Fruit fly (Drosophila melanogaster) whole organism, embryonic: ENCODE measurements around the gene CG13059.

Experiments used
- Abd-B ChIP-seq: fragments of 200-800 bp; sonication (Bioruptor generic); optimal IDR thresholded peaks from 2 replicates; lab custom pipeline; 2018; ENCODE audit warnings: missing biosample characterization, mild to moderate bottlenecking, missing genetic modification characterization, moderate library complexity
- Adf1 ChIP-seq: fragments of 200-800 bp; sonication (Bioruptor generic); IDR thresholded peaks from 2 replicates; pipeline ENCODE4 v1.3.6; 2022; ENCODE audit warnings: missing biosample characterization, missing genetic modification characterization
- B-H2 ChIP-seq: fragments of 200-800 bp; sonication (Bioruptor generic); optimal IDR thresholded peaks from 2 replicates; lab custom pipeline; 2018; ENCODE audit warnings: missing biosample characterization, mild to moderate bottlenecking, missing genetic modification characterization
- CG10462 ChIP-seq: fragments of 200-800 bp; sonication (Bioruptor generic); optimal IDR thresholded peaks from 2 replicates; lab custom pipeline; 2016; ENCODE audit warnings: missing biosample characterization, missing genetic modification characterization
- CG11723 ChIP-seq: fragments of 200-800 bp; sonication (Bioruptor generic); optimal IDR thresholded peaks from 2 replicates; lab custom pipeline; 2017; ENCODE audit warnings: missing biosample characterization, mild to moderate bottlenecking, missing genetic modification characterization
- CG12155 ChIP-seq: fragments of 200-800 bp; sonication (Bioruptor generic); optimal IDR thresholded peaks from 3 replicates; lab custom pipeline; 2016; ENCODE audit warnings: missing biosample characterization, missing genetic modification characterization
- CG12219 ChIP-seq: fragments of 200-800 bp; sonication (Bioruptor generic); optimal IDR thresholded peaks from 3 replicates; lab custom pipeline; 2018; ENCODE audit warnings: missing biosample characterization, mild to moderate bottlenecking, missing genetic modification characterization
- CG12769 ChIP-seq: fragments of 200-800 bp; sonication (Bioruptor generic); optimal IDR thresholded peaks from 2 replicates; lab custom pipeline; 2019; ENCODE audit warnings: missing biosample characterization, mild to moderate bottlenecking, missing genetic modification characterization, moderate library complexity
- CG13894 ChIP-seq: fragments of 200-800 bp; sonication (Bioruptor generic); optimal IDR thresholded peaks from 3 replicates; lab custom pipeline; 2018; ENCODE audit warnings: missing biosample characterization, mild to moderate bottlenecking, missing genetic modification characterization, moderate library complexity
- CG14441 ChIP-seq: fragments of 200-800 bp; sonication (Bioruptor generic); IDR thresholded peaks from 2 replicates; pipeline ENCODE4 v1.3.6; 2022; ENCODE audit warnings: missing biosample characterization, missing genetic modification characterization
- CG17186 ChIP-seq: fragments of 200-800 bp; sonication (Bioruptor generic); optimal IDR thresholded peaks from 3 replicates; lab custom pipeline; 2017; ENCODE audit warnings: missing biosample characterization, missing genetic modification reagents, missing genetic modification characterization
- CG2120 ChIP-seq: fragments of 200-800 bp; sonication (Bioruptor generic); optimal IDR thresholded peaks from 3 replicates; lab custom pipeline; 2016; ENCODE audit warnings: missing biosample characterization, missing genetic modification characterization
- CG2875 ChIP-seq: fragments of 200-800 bp; sonication (Bioruptor generic); optimal IDR thresholded peaks from 2 replicates; lab custom pipeline; 2017; ENCODE audit warnings: missing biosample characterization, mild to moderate bottlenecking, missing genetic modification characterization, missing genetic modification reagents
- CG31365 ChIP-seq: fragments of 200-800 bp; sonication (Bioruptor generic); optimal IDR thresholded peaks from 2 replicates; lab custom pipeline; 2018; ENCODE audit warnings: missing biosample characterization, mild to moderate bottlenecking, missing genetic modification characterization
- CG3163 ChIP-seq: fragments of 200-800 bp; sonication (Bioruptor generic); optimal IDR thresholded peaks from 3 replicates; lab custom pipeline; 2016; ENCODE audit warnings: missing biosample characterization, missing genetic modification characterization
- CG32532 ChIP-seq: fragments of 200-800 bp; sonication (Bioruptor generic); IDR thresholded peaks from 2 replicates; pipeline ENCODE4 v1.3.6; 2022; ENCODE audit warnings: missing biosample characterization, missing genetic modification characterization
- CG6272 ChIP-seq: fragments of 200-800 bp; sonication (Bioruptor generic); IDR thresholded peaks from 2 replicates; pipeline ENCODE4 v1.3.6; 2022; ENCODE audit warnings: missing biosample characterization, missing genetic modification characterization
- CG7839 ChIP-seq: fragments of 200-800 bp; sonication (Bioruptor generic); optimal IDR thresholded peaks from 3 replicates; lab custom pipeline; 2018; ENCODE audit warnings: missing biosample characterization, mild to moderate bottlenecking, missing genetic modification characterization, moderate library complexity
- CG9215 ChIP-seq: fragments of 200-800 bp; sonication (Bioruptor generic); IDR thresholded peaks from 2 replicates; pipeline ENCODE4 v1.3.6; 2022; ENCODE audit warnings: missing biosample characterization, missing genetic modification characterization
- CG9437 ChIP-seq: fragments of 200-800 bp; sonication (Bioruptor generic); optimal IDR thresholded peaks from 2 replicates; lab custom pipeline; 2018; ENCODE audit warnings: missing biosample characterization, mild to moderate bottlenecking, missing genetic modification characterization
- CTCF ChIP-seq: fragments of 200-800 bp; sonication (Bioruptor generic); optimal IDR thresholded peaks from 2 replicates; lab custom pipeline; 2017; ENCODE audit warnings: missing biosample characterization, mild to moderate bottlenecking, missing genetic modification characterization, moderate library complexity
- Camta ChIP-seq: fragments of 200-800 bp; sonication (Bioruptor generic); optimal IDR thresholded peaks from 2 replicates; lab custom pipeline; 2016; ENCODE audit warnings: missing biosample characterization, missing genetic modification characterization
- D ChIP-seq, 2 experiments: fragments of 200-800 bp in 1 of 2; fragments of >200 bp in 1 of 2; sonication (Bioruptor generic) in 1 of 2; optimal IDR thresholded peaks; 2 replicates in 1 of 2; 3 replicates in 1 of 2; lab custom pipeline; 2017; ENCODE audit warnings: mild to moderate bottlenecking in 1 of 2, missing biosample characterization in 1 of 2, missing genetic modification characterization in 1 of 2, missing genetic modification reagents in 1 of 2
- Dad ChIP-seq: fragments of 200-800 bp; sonication (Bioruptor generic); optimal IDR thresholded peaks from 3 replicates; lab custom pipeline; 2016; ENCODE audit warnings: missing biosample characterization, missing genetic modification characterization
- Dfd ChIP-seq, 2 experiments: fragments of >200 bp; optimal IDR thresholded peaks; 2 replicates each; lab custom pipeline; 2017; ENCODE audit warnings: missing biosample characterization in 2 of 2, missing genetic modification characterization in 2 of 2
- Elba2 ChIP-seq: fragments of 200-800 bp; sonication (Bioruptor generic); optimal IDR thresholded peaks from 3 replicates; lab custom pipeline; 2016; ENCODE audit warnings: missing biosample characterization, missing genetic modification characterization
- Ets65A ChIP-seq: fragments of 200-800 bp; sonication (Bioruptor generic); peaks from one replicate; lab custom pipeline; 2016; ENCODE audit warnings: missing biosample characterization, missing genetic modification characterization
- HLHmδ ChIP-seq: fragments of 200-800 bp; sonication (Bioruptor generic); optimal IDR thresholded peaks from 2 replicates; lab custom pipeline; 2018; ENCODE audit warnings: missing biosample characterization, mild to moderate bottlenecking, missing genetic modification characterization, moderate library complexity
- Myb ChIP-seq: fragments of 200-800 bp; sonication (Bioruptor generic); optimal IDR thresholded peaks from 2 replicates; lab custom pipeline; 2016; ENCODE audit warnings: missing biosample characterization, missing genetic modification characterization
- Optix ChIP-seq: fragments of 200-800 bp; sonication (Bioruptor generic); IDR thresholded peaks from 3 replicates; pipeline ENCODE4 v1.3.6; 2022; ENCODE audit warnings: missing biosample characterization, missing genetic modification characterization
- Taf1 ChIP-seq: fragments of 200-800 bp; sonication (Bioruptor generic); IDR thresholded peaks from 2 replicates; pipeline ENCODE4 v1.3.6; 2022; ENCODE audit warnings: missing biosample characterization, missing genetic modification characterization
- Tbp ChIP-seq: fragments of >200 bp; optimal IDR thresholded peaks from 2 replicates; lab custom pipeline; 2018; ENCODE audit warnings: missing biosample characterization, missing genetic modification characterization
- ac ChIP-seq: fragments of 200-800 bp; sonication (Bioruptor generic); optimal IDR thresholded peaks from 3 replicates; lab custom pipeline; 2017; ENCODE audit warnings: missing biosample characterization, mild to moderate bottlenecking, missing genetic modification characterization
- aop ChIP-seq: fragments of 200-800 bp; sonication (Bioruptor generic); IDR thresholded peaks from 2 replicates; pipeline ENCODE4 v1.3.6; 2022; ENCODE audit warnings: missing biosample characterization, missing genetic modification characterization
- bcd ChIP-seq: fragments of 200-800 bp; sonication (Bioruptor generic); optimal IDR thresholded peaks from 2 replicates; lab custom pipeline; 2017; ENCODE audit warnings: missing biosample characterization, mild to moderate bottlenecking, missing genetic modification characterization
- croc ChIP-seq: fragments of 200-800 bp; sonication (Bioruptor generic); conservative IDR thresholded peaks from 3 replicates; pipeline ENCODE4 v1.3.6; 2022; ENCODE audit warnings: missing biosample characterization, missing genetic modification characterization
- emc ChIP-seq: fragments of 200-800 bp; sonication (Bioruptor generic); optimal IDR thresholded peaks from 2 replicates; lab custom pipeline; 2016; ENCODE audit warnings: missing biosample characterization, missing genetic modification characterization
- fu2 ChIP-seq: fragments of 200-800 bp; sonication (Bioruptor generic); optimal IDR thresholded peaks from 2 replicates; lab custom pipeline; 2016; ENCODE audit warnings: missing biosample characterization, missing genetic modification characterization
- gro ChIP-seq: fragments of 200-800 bp; sonication (Bioruptor generic); optimal IDR thresholded peaks from 2 replicates; lab custom pipeline; 2016; ENCODE audit warnings: missing biosample characterization, missing genetic modification characterization
- gt ChIP-seq: fragments of 200-800 bp; sonication (Bioruptor generic); IDR thresholded peaks from 2 replicates; pipeline ENCODE4 v1.3.6; 2022; ENCODE audit warnings: missing biosample characterization, missing genetic modification characterization
- hkb ChIP-seq, 2 experiments: fragments of 200-800 bp in 1 of 2; fragments of >200 bp in 1 of 2; sonication (Bioruptor generic) in 1 of 2; IDR thresholded peaks in 1 of 2; optimal IDR thresholded peaks in 1 of 2; 2 replicates each; pipeline versions ENCODE4 v1.3.6 to Lab custom; 2017 to 2022; ENCODE audit warnings: missing biosample characterization in 1 of 2, missing genetic modification characterization in 1 of 2
- jigr1 ChIP-seq: fragments of 200-800 bp; sonication (Bioruptor generic); IDR thresholded peaks from 3 replicates; pipeline ENCODE4 v1.3.6; 2022; ENCODE audit warnings: missing biosample characterization, missing genetic modification characterization
- oc ChIP-seq: fragments of 200-800 bp; sonication (Bioruptor generic); optimal IDR thresholded peaks from 2 replicates; lab custom pipeline; 2018; ENCODE audit warnings: missing biosample characterization, mild to moderate bottlenecking, missing genetic modification characterization, moderate library complexity
- pnt ChIP-seq: fragments of 200-800 bp; sonication (Bioruptor generic); optimal IDR thresholded peaks from 3 replicates; lab custom pipeline; 2016; ENCODE audit warnings: missing biosample characterization, missing genetic modification characterization
- prd ChIP-seq, 3 experiments: fragments of >200 bp in 2 of 3; fragments of 200-800 bp in 1 of 3; sonication (Bioruptor generic) in 1 of 3; optimal IDR thresholded peaks in 2 of 3; IDR thresholded peaks in 1 of 3; 2 replicates in 2 of 3; 3 replicates in 1 of 3; pipeline versions ENCODE4 v1.3.6 to Lab custom; 2017 to 2022; ENCODE audit warnings: missing biosample characterization in 1 of 3, missing genetic modification characterization in 1 of 3
- sens-2 ChIP-seq: fragments of 200-800 bp; sonication (Bioruptor generic); IDR thresholded peaks from 2 replicates; pipeline ENCODE4 v1.3.6; 2022; ENCODE audit warnings: missing biosample characterization, missing genetic modification characterization
- sima ChIP-seq: fragments of 200-800 bp; sonication (Bioruptor generic); optimal IDR thresholded peaks from 2 replicates; lab custom pipeline; 2016; ENCODE audit warnings: missing biosample characterization, missing genetic modification characterization
- tgo ChIP-seq: fragments of 200-800 bp; sonication (Bioruptor generic); IDR thresholded peaks from 3 replicates; pipeline ENCODE4 v1.3.6; 2022; ENCODE audit warnings: missing biosample characterization, missing genetic modification characterization
- twi ChIP-seq: fragments of 200-800 bp; optimal IDR thresholded peaks from 2 replicates; lab custom pipeline; 2019; ENCODE audit warnings: missing biosample characterization, mild to moderate bottlenecking, missing genetic modification characterization, moderate library complexity
- yki ChIP-seq: fragments of >200 bp; optimal IDR thresholded peaks from 3 replicates; lab custom pipeline; 2018

The CG13059 gene

dm6 chr3L:16328207-16328891, 4.9 kb downstream of the CG13059 start, which contains the start of gene CG13058 (continued):
- TF ChIP-seq CTCF (GFP tag; lab: Kevin White, UChicago) (no peak), bcd (GFP tag; lab: Kevin White, UChicago) (peak; percentile 37), CG12219 (GFP tag; lab: Kevin White, UChicago) (peak; percentile 74), CG32532 (GFP tag; lab: Robert Waterston, UW) (no peak), CG7839 (peak; percentile 71), CG6272 (GFP tag; lab: Robert Waterston, UW) (no peak), Optix (peak; percentile 55; the same call in 1 of the 3 replicates), croc (no peak), hkb (optimal IDR thresholded peaks at IDR 0.05; lab: Kevin White, UChicago) (no peak), hkb (GFP tag; IDR thresholded peaks at IDR 0.05; lab: Robert Waterston, UW) (peak; percentile 62), prd (optimal IDR thresholded peaks at IDR 0.05; lab: Kevin White, UChicago) (no peak), prd (GFP tag; IDR thresholded peaks at IDR 0.05; lab: Robert Waterston, UW) (no peak; the same call in 2 of the 3 replicates), Dad (GFP tag; lab: Kevin White, UChicago) (no peak), sima (no peak), Elba2 (GFP tag; lab: Kevin White, UChicago) (no peak), sens-2 (GFP tag; lab: Robert Waterston, UW) (peak; percentile 52), CG3163 (GFP tag; lab: Kevin White, UChicago) (no peak), Myb (GFP tag; lab: Kevin White, UChicago) (peak; percentile 16), CG11723 (GFP tag; lab: Kevin White, UChicago) (peak; percentile 24), Ets65A (GFP tag; lab: Kevin White, UChicago) (peak; percentile 45), gt (GFP tag; lab: Robert Waterston, UW) (no peak), Abd-B (GFP tag; lab: Kevin White, UChicago) (peak; percentile 18), CG12769 (peak; percentile 84), jigr1 (GFP tag; lab: Robert Waterston, UW) (no peak), tgo (GFP tag; lab: Robert Waterston, UW) (peak; percentile 52; the same call in 2 of the 3 replicates), yki (lab: Kevin White, UChicago) (no peak), twi (tag; lab: Kevin White, UChicago) (no peak), CG31365 (no peak), CG2875 (GFP tag; lab: Kevin White, UChicago) (no peak), D (optimal IDR thresholded peaks at IDR 0.05; lab: Kevin White, UChicago) (no peak), D (GFP tag; optimal IDR thresholded peaks at IDR 0.05; lab: Kevin White, UChicago) (no peak), fu2 (GFP tag; lab: Kevin White, UChicago) (peak; percentile 47), Taf1 (GFP tag; lab: Robert Waterston, UW) (no peak), B-H2 (no peak), CG17186 (GFP tag; lab: Kevin White, UChicago) (no peak), oc (no peak), Camta (GFP tag; lab: Kevin White, UChicago) (no peak), gro (GFP tag; lab: Kevin White, UChicago) (no peak), CG9215 (GFP tag; lab: Robert Waterston, UW) (peak; percentile 18; the same call in 1 of the 2 replicates), Dfd (GFP tag; optimal IDR thresholded peaks at IDR 0.05; lab: Kevin White, UChicago) (no peak), Adf1 (peak; percentile 46), pnt (no peak), ac (GFP tag; lab: Kevin White, UChicago) (no peak), HLHmδ (GFP tag; lab: Kevin White, UChicago) (no peak), emc (GFP tag; lab: Kevin White, UChicago) (no peak), CG9437 (GFP tag; lab: Kevin White, UChicago) (peak; percentile 50), CG12155 (GFP tag; lab: Kevin White, UChicago) (peak; percentile 29), Tbp (GFP tag; lab: Kevin White, UChicago) (no peak), CG10462 (no peak), CG2120 (GFP tag; lab: Kevin White, UChicago) (peak; percentile 77), CG14441 (GFP tag; lab: Robert Waterston, UW) (0 out of 2 replicates have a peak, but pooled peaks have one; percentile 41), CG13894 (tag; lab: Kevin White, UChicago) (peak; percentile 53), aop (no peak)
